Worm (Caenorhabditis elegans) whole organism, L4 larva: ENCODE data around the gene pals-33.

Source experiments
- F37D6.2 ChIP-seq: sonication (generic microtip); optimal IDR thresholded peaks from 2 replicates; lab custom pipeline; 2016; ENCODE audit warnings: mild to moderate bottlenecking, missing genetic modification characterization, missing compliant biosample characterization
- aha-1 ChIP-seq: fragments of 150-350 bp; peaks from one replicate; lab custom pipeline; 2014; ENCODE audit warnings: missing biosample characterization, missing genetic modification characterization
- ceh-20 ChIP-seq: fragments of 200-800 bp; sonication (Bioruptor generic); IDR thresholded peaks from 2 replicates; pipeline ENCODE4 v1.3.6; 2022; ENCODE audit warnings: missing genetic modification reagents, missing genetic modification characterization, missing compliant biosample characterization
- ceh-28 ChIP-seq: fragments of 150-350 bp; optimal IDR thresholded peaks from 2 replicates; lab custom pipeline; 2014; ENCODE audit warnings: missing biosample characterization, missing genetic modification reagents, missing genetic modification characterization
- ceh-82 ChIP-seq: sonication (generic microtip); optimal IDR thresholded peaks from 2 replicates; lab custom pipeline; 2017; ENCODE audit warnings: missing biosample characterization, missing genetic modification characterization
- ces-1 ChIP-seq: fragments of 150-350 bp; sonication (generic microtip); optimal IDR thresholded peaks from 4 replicates; lab custom pipeline; 2014; ENCODE audit warnings: missing biosample characterization, missing genetic modification reagents, missing genetic modification characterization
- ctbp-1 ChIP-seq: fragments of 200-800 bp; sonication (Bioruptor generic); IDR thresholded peaks from 2 replicates; pipeline ENCODE4 v1.3.6; 2022; ENCODE audit warnings: missing genetic modification reagents, missing genetic modification characterization, missing compliant biosample characterization
- daf-19 ChIP-seq: fragments of 200-800 bp; sonication (Bioruptor generic); conservative IDR thresholded peaks from 2 replicates; pipeline ENCODE4 v1.3.6; 2022; ENCODE audit warnings: missing genetic modification characterization, missing compliant biosample characterization
- daf-8 ChIP-seq: fragments of 200-800 bp; sonication (Bioruptor generic); IDR thresholded peaks from 2 replicates; pipeline ENCODE4 v1.3.6; 2022; ENCODE audit warnings: missing genetic modification characterization, missing compliant biosample characterization
- dmd-6 ChIP-seq: fragments of 200-800 bp; sonication (Bioruptor generic); IDR thresholded peaks from 2 replicates; pipeline ENCODE4 v1.3.6; 2022; ENCODE audit warnings: missing genetic modification reagents, missing genetic modification characterization, missing compliant biosample characterization
- dpl-1 ChIP-seq: fragments of 150-350 bp; optimal IDR thresholded peaks from 2 replicates; lab custom pipeline; 2014; ENCODE audit warnings: missing biosample characterization, missing genetic modification reagents, missing genetic modification characterization
- dve-1 ChIP-seq: sonication (generic microtip); optimal IDR thresholded peaks from 2 replicates; lab custom pipeline; 2017; ENCODE audit warnings: antibody characterized with exemption, mild to moderate bottlenecking, missing genetic modification characterization, missing compliant biosample characterization; ENCODE audit not compliant: insufficient read depth
- fkh-10 ChIP-seq: fragments of 150-350 bp; optimal IDR thresholded peaks from 2 replicates; lab custom pipeline; 2014; ENCODE audit warnings: missing biosample characterization, missing genetic modification reagents, missing genetic modification characterization
- gei-8 ChIP-seq: fragments of 200-800 bp; sonication (Bioruptor generic); optimal IDR thresholded peaks from 2 replicates; lab custom pipeline; 2018; ENCODE audit warnings: mild to moderate bottlenecking, missing genetic modification characterization, missing compliant biosample characterization
- hif-1 ChIP-seq, 2 experiments: sonication (generic microtip); optimal IDR thresholded peaks; 2 replicates each; lab custom pipeline; 2016 to 2017; ENCODE audit warnings: missing compliant biosample characterization in 2 of 2, missing genetic modification characterization in 2 of 2, missing genetic modification reagents in 2 of 2, missing genotype in 2 of 2, mild to moderate bottlenecking in 1 of 2
- hlh-11 ChIP-seq: fragments of 200-800 bp; sonication (Bioruptor generic); optimal IDR thresholded peaks from 2 replicates; lab custom pipeline; 2018; ENCODE audit warnings: mild to moderate bottlenecking, missing genetic modification characterization, missing compliant biosample characterization
- hlh-30 ChIP-seq: sonication (generic microtip); optimal IDR thresholded peaks from 2 replicates; lab custom pipeline; 2017; ENCODE audit warnings: antibody characterized with exemption, mild to moderate bottlenecking, missing genetic modification characterization, missing compliant biosample characterization; ENCODE audit not compliant: insufficient read depth
- hmg-1.1 ChIP-seq: fragments of 200-800 bp; sonication (Bioruptor generic); IDR thresholded peaks from 2 replicates; pipeline ENCODE4 v1.3.6; 2022; ENCODE audit warnings: missing genetic modification reagents, missing genetic modification characterization, missing compliant biosample characterization
- lin-29 ChIP-seq: fragments of 200-800 bp; sonication (Bioruptor generic); IDR thresholded peaks from 2 replicates; pipeline ENCODE4 v1.3.6; 2022; ENCODE audit warnings: missing genetic modification reagents, missing genetic modification characterization, missing compliant biosample characterization
- lin-39 ChIP-seq: fragments of 150-350 bp; optimal IDR thresholded peaks from 2 replicates; lab custom pipeline; 2014; ENCODE audit warnings: missing biosample characterization, missing genetic modification reagents, missing genetic modification characterization
- lsy-2 ChIP-seq, 2 experiments: fragments of 150-350 bp in 1 of 2; sonication (generic microtip) in 1 of 2; optimal IDR thresholded peaks; 2 replicates each; lab custom pipeline; 2014 to 2017; ENCODE audit warnings: missing biosample characterization in 2 of 2, missing genetic modification characterization in 2 of 2
- mdl-1 ChIP-seq, 2 experiments: fragments of 150-350 bp in 1 of 2; sonication (generic microtip) in 1 of 2; optimal IDR thresholded peaks; 2 replicates each; lab custom pipeline; 2014 to 2017; ENCODE audit warnings: missing biosample characterization in 2 of 2, missing genetic modification characterization in 2 of 2
- mdt-29 ChIP-seq: fragments of 200-800 bp; sonication (Bioruptor generic); IDR thresholded peaks from 2 replicates; pipeline ENCODE4 v1.3.6; 2022; ENCODE audit warnings: missing genetic modification reagents, missing genetic modification characterization, missing compliant biosample characterization
- mep-1 ChIP-seq: fragments of 150-350 bp; sonication (generic microtip); optimal IDR thresholded peaks from 3 replicates; lab custom pipeline; 2014; ENCODE audit warnings: missing biosample characterization, missing genetic modification characterization
- mxl-2 ChIP-seq: fragments of 200-800 bp; sonication (Bioruptor generic); conservative IDR thresholded peaks from 2 replicates; pipeline ENCODE4 v1.3.6; 2022; ENCODE audit warnings: missing genetic modification reagents, missing genetic modification characterization, missing compliant biosample characterization
- mxl-3 ChIP-seq: fragments of 200-800 bp; sonication (Bioruptor generic); optimal IDR thresholded peaks from 2 replicates; lab custom pipeline; 2018; ENCODE audit warnings: mild to moderate bottlenecking, missing genetic modification characterization, missing compliant biosample characterization
- nhr-102 ChIP-seq: sonication (generic microtip); optimal IDR thresholded peaks from 2 replicates; lab custom pipeline; 2016; ENCODE audit warnings: mild to moderate bottlenecking, missing genetic modification characterization, moderate library complexity, missing compliant biosample characterization
- nhr-11 ChIP-seq: fragments of 150-350 bp; optimal IDR thresholded peaks from 2 replicates; lab custom pipeline; 2014; ENCODE audit warnings: missing biosample characterization, missing genetic modification characterization
- nhr-111 ChIP-seq: fragments of 200-800 bp; sonication (Bioruptor generic); optimal IDR thresholded peaks from 2 replicates; lab custom pipeline; 2018; ENCODE audit warnings: mild to moderate bottlenecking, missing genetic modification characterization, missing compliant biosample characterization
- nhr-42 ChIP-seq: fragments of 200-800 bp; sonication (Bioruptor generic); IDR thresholded peaks from 2 replicates; pipeline ENCODE4 v1.3.6; 2022; ENCODE audit warnings: missing genetic modification characterization, missing compliant biosample characterization
- nhr-6 ChIP-seq: fragments of 150-350 bp; optimal IDR thresholded peaks from 2 replicates; lab custom pipeline; 2014; ENCODE audit warnings: missing biosample characterization, missing genetic modification characterization
- php-3 ChIP-seq: fragments of 200-800 bp; sonication (Bioruptor generic); IDR thresholded peaks from 2 replicates; pipeline ENCODE4 v1.3.6; 2022; ENCODE audit warnings: missing genetic modification reagents, missing genetic modification characterization, missing compliant biosample characterization
- rbr-2 ChIP-seq: sonication (generic microtip); optimal IDR thresholded peaks from 2 replicates; lab custom pipeline; 2016; ENCODE audit warnings: missing genotype, missing genetic modification characterization, missing compliant biosample characterization
- set-16 ChIP-seq: fragments of 200-800 bp; sonication (Bioruptor generic); IDR thresholded peaks from 2 replicates; pipeline ENCODE4 v1.3.6; 2022; ENCODE audit warnings: missing genetic modification reagents, missing genetic modification characterization, missing compliant biosample characterization
- skn-1 ChIP-seq: fragments of 150-350 bp; optimal IDR thresholded peaks from 2 replicates; lab custom pipeline; 2014; ENCODE audit warnings: missing biosample characterization, missing genetic modification characterization
- snpc-1.2 ChIP-seq: fragments of 200-800 bp; sonication (Bioruptor generic); IDR thresholded peaks from 2 replicates; pipeline ENCODE4 v1.3.6; 2022; ENCODE audit warnings: missing genetic modification reagents, missing genetic modification characterization, missing compliant biosample characterization
- snpc-4 ChIP-seq: fragments of 150-350 bp; optimal IDR thresholded peaks from 2 replicates; lab custom pipeline; 2014; ENCODE audit warnings: missing biosample characterization, missing genetic modification characterization
- spr-1 ChIP-seq: sonication (generic microtip); optimal IDR thresholded peaks from 2 replicates; lab custom pipeline; 2016; ENCODE audit warnings: mild to moderate bottlenecking, missing genetic modification characterization, missing compliant biosample characterization
- unc-62 ChIP-seq, 3 experiments: fragments of 150-350 bp in 1 of 3; sonication (generic microtip); optimal IDR thresholded peaks in 2 of 3; peaks in 1 of 3; 1 replicate in 1 of 3; 2 replicates in 2 of 3; lab custom pipeline; 2014 to 2017; ENCODE audit warnings: missing biosample characterization in 3 of 3, missing genetic modification characterization in 3 of 3, missing genetic modification reagents in 3 of 3, missing genotype in 1 of 3
- vab-7 ChIP-seq: fragments of 200-800 bp; sonication (Bioruptor generic); IDR thresholded peaks from 2 replicates; pipeline ENCODE4 v1.3.6; 2022; ENCODE audit warnings: missing genetic modification reagents, missing genetic modification characterization, missing compliant biosample characterization

Gene pals-33

ce11 chrV:3716279-3716887, 43.2 kb downstream of the pals-33 start:
- TF ChIP-seq dmd-6: peak; percentile 39; the same call in 1 of the 2 replicates
- no peak for TF ChIP-seq ceh-28 (tag; lab: Kevin White, UChicago)
- no peak for TF ChIP-seq mxl-3 (GFP tag; lab: Kevin White, UChicago)
- peak; percentile 34 for TF ChIP-seq F37D6.2 (tag; lab: Kevin White, UChicago)
- peak; percentile 71 for TF ChIP-seq mep-1 (tag; lab: Kevin White, UChicago)
- no peak for TF ChIP-seq ces-1 (GFP tag; lab: Kevin White, UChicago)
- peak in 1 of 2 experiments; percentile 18 for TF ChIP-seq hif-1 (tag; optimal IDR thresholded peaks at IDR 0.05; lab: Kevin White, UChicago)
- peak in 1 of 2 experiments; percentile 99 for TF ChIP-seq unc-62 (GFP tag; optimal IDR thresholded peaks at IDR 0.05 in 1 of 2; lab: Kevin White, UChicago)
- TF ChIP-seq unc-62 (tag; optimal IDR thresholded peaks at IDR 0.05; lab: Kevin White, UChicago): no peak
- peak; percentile 87 for TF ChIP-seq ctbp-1 (GFP tag; lab: Robert Waterston, UW)
- TF ChIP-seq ceh-20 (GFP tag; lab: Robert Waterston, UW): peak; percentile 96
- peak; percentile 18 for TF ChIP-seq hlh-30
- no peak for TF ChIP-seq nhr-111 (GFP tag; lab: Kevin White, UChicago)
- TF ChIP-seq lin-39 (tag; lab: Kevin White, UChicago): peak; percentile 26
- TF ChIP-seq dve-1 (tag; lab: Kevin White, UChicago): no peak
- TF ChIP-seq hlh-11 (tag; lab: Kevin White, UChicago): peak; percentile 48
- peak; percentile 47 to 75 for TF ChIP-seq lsy-2 (tag; optimal IDR thresholded peaks at IDR 0.05; lab: Kevin White, UChicago)
- 0 out of 2 replicates have a peak, but pooled peaks have one; percentile 23 for TF ChIP-seq set-16 (GFP tag; lab: Robert Waterston, UW)
- TF ChIP-seq snpc-1.2 (GFP tag; lab: Robert Waterston, UW): no peak
- no peak for TF ChIP-seq nhr-6 (tag; lab: Kevin White, UChicago)
- peak; percentile 22 for TF ChIP-seq gei-8 (GFP tag; lab: Kevin White, UChicago)
- no peak for TF ChIP-seq daf-8
- TF ChIP-seq nhr-102: no peak
- no peak for TF ChIP-seq daf-19 (GFP tag; lab: Robert Waterston, UW)
- TF ChIP-seq fkh-10 (GFP tag; lab: Kevin White, UChicago): peak; percentile 84
- TF ChIP-seq vab-7 (GFP tag; lab: Robert Waterston, UW): peak; percentile 43; the same call in 1 of the 2 replicates
- peak; percentile 44 for TF ChIP-seq nhr-11 (tag; lab: Kevin White, UChicago)
- TF ChIP-seq hmg-1.1 (GFP tag; lab: Robert Waterston, UW): 0 out of 2 replicates have a peak, but pooled peaks have one; percentile 11
- TF ChIP-seq mdt-29 (GFP tag; lab: Robert Waterston, UW): no peak

ce11 chrV:3717751-3718150, 44.6 kb downstream of the pals-33 start:
- TF ChIP-seq unc-62 (GFP tag; optimal IDR thresholded peaks at IDR 0.05 in 1 of 2; lab: Kevin White, UChicago): peak in 1 of 2 experiments; percentile 99
- no peak for TF ChIP-seq unc-62 (tag; optimal IDR thresholded peaks at IDR 0.05; lab: Kevin White, UChicago)
- TF ChIP-seq hlh-30: peak; percentile 65
- no peak for TF ChIP-seq nhr-42 (GFP tag; lab: Robert Waterston, UW)
- TF ChIP-seq snpc-4: no peak
- TF ChIP-seq fkh-10 (GFP tag; lab: Kevin White, UChicago): peak; percentile 61
- peak; percentile 21; the same call in 1 of the 2 replicates for TF ChIP-seq dmd-6
- TF ChIP-seq nhr-11 (tag; lab: Kevin White, UChicago): peak; percentile 14
- peak in 1 of 2 experiments; percentile 68 for TF ChIP-seq lsy-2 (tag; optimal IDR thresholded peaks at IDR 0.05; lab: Kevin White, UChicago)
- TF ChIP-seq spr-1 (tag; lab: Kevin White, UChicago): no peak
- no peak for TF ChIP-seq skn-1 (tag; lab: Kevin White, UChicago)
- peak; percentile 47; the same call in 1 of the 2 replicates for TF ChIP-seq ctbp-1 (GFP tag; lab: Robert Waterston, UW)
- TF ChIP-seq set-16 (GFP tag; lab: Robert Waterston, UW): 0 out of 2 replicates have a peak, but pooled peaks have one; percentile 24
- peak; percentile 67 for TF ChIP-seq rbr-2 (tag; lab: Kevin White, UChicago)
- peak; percentile 57; the same call in 1 of the 2 replicates for TF ChIP-seq hmg-1.1 (GFP tag; lab: Robert Waterston, UW)
- no peak for TF ChIP-seq lin-29 (GFP tag; lab: Robert Waterston, UW)
- TF ChIP-seq ceh-82: no peak
- peak; percentile 59 for TF ChIP-seq mep-1 (tag; lab: Kevin White, UChicago)
- peak; percentile 26 for TF ChIP-seq F37D6.2 (tag; lab: Kevin White, UChicago)
- TF ChIP-seq mdl-1 (tag; optimal IDR thresholded peaks at IDR 0.05; lab: Kevin White, UChicago): peak in 1 of 2 experiments; percentile 48
- TF ChIP-seq php-3 (GFP tag; lab: Robert Waterston, UW): no peak
- peak; percentile 99 for TF ChIP-seq aha-1
- TF ChIP-seq dpl-1 (GFP tag; lab: Kevin White, UChicago): no peak
- TF ChIP-seq hif-1 (tag; optimal IDR thresholded peaks at IDR 0.05; lab: Kevin White, UChicago): peak in 1 of 2 experiments; percentile 26
- TF ChIP-seq mxl-2 (GFP tag; lab: Robert Waterston, UW): no peak
- TF ChIP-seq, all 104 proteins: peak for 15
